Fruit fly (Drosophila melanogaster) whole organism, embryonic: Measurements from ENCODE around the gene CG14302.
A peak's percentile ranks its signal among the peaks of the same experiment; 100 is the strongest.

Experiments used
- Ada2b ChIP-seq: fragments of 200-800 bp; sonication (Bioruptor generic); IDR thresholded peaks from 2 replicates; pipeline ENCODE4 v1.3.6; 2022; ENCODE audit warnings: missing biosample characterization, missing genetic modification characterization
- Antp ChIP-seq: fragments of 200-800 bp; sonication (Bioruptor generic); optimal IDR thresholded peaks from 3 replicates; lab custom pipeline; 2016; ENCODE audit warnings: missing biosample characterization, missing genetic modification characterization
- BEAF-32 ChIP-seq: fragments of 200-800 bp; sonication (Bioruptor generic); optimal IDR thresholded peaks from 3 replicates; lab custom pipeline; 2017; ENCODE audit warnings: missing biosample characterization, missing genetic modification characterization, mild to moderate bottlenecking, moderate library complexity, missing genetic modification reagents
- Bdp1 ChIP-seq: fragments of 200-800 bp; sonication (Bioruptor generic); optimal IDR thresholded peaks from 3 replicates; lab custom pipeline; 2016; ENCODE audit warnings: missing biosample characterization, missing genetic modification characterization
- CG10321 ChIP-seq: fragments of 200-800 bp; sonication (Bioruptor generic); IDR thresholded peaks from 2 replicates; pipeline ENCODE4 v1.3.6; 2022; ENCODE audit warnings: missing biosample characterization, missing genetic modification characterization
- CG11723 ChIP-seq: fragments of 200-800 bp; sonication (Bioruptor generic); optimal IDR thresholded peaks from 2 replicates; lab custom pipeline; 2017; ENCODE audit warnings: missing biosample characterization, mild to moderate bottlenecking, missing genetic modification characterization
- CG12391 ChIP-seq: fragments of 200-800 bp; sonication (Bioruptor generic); optimal IDR thresholded peaks from 3 replicates; lab custom pipeline; 2018; ENCODE audit warnings: missing biosample characterization, mild to moderate bottlenecking, missing genetic modification characterization, moderate library complexity
- CG12942 ChIP-seq: fragments of 200-800 bp; sonication (Bioruptor generic); optimal IDR thresholded peaks from 3 replicates; lab custom pipeline; 2016; ENCODE audit warnings: missing biosample characterization, missing genetic modification characterization
- CG13894 ChIP-seq: fragments of 200-800 bp; sonication (Bioruptor generic); optimal IDR thresholded peaks from 3 replicates; lab custom pipeline; 2018; ENCODE audit warnings: missing biosample characterization, mild to moderate bottlenecking, missing genetic modification characterization, moderate library complexity
- CG15269 ChIP-seq: fragments of 200-800 bp; sonication (Bioruptor generic); optimal IDR thresholded peaks from 2 replicates; lab custom pipeline; 2018; ENCODE audit warnings: missing biosample characterization, mild to moderate bottlenecking, missing genetic modification characterization, moderate library complexity
- CG1529 ChIP-seq: fragments of 200-800 bp; sonication (Bioruptor generic); optimal IDR thresholded peaks from 3 replicates; lab custom pipeline; 2018; ENCODE audit warnings: missing biosample characterization, missing genetic modification characterization
- CG2116 ChIP-seq: fragments of 200-800 bp; sonication (Bioruptor generic); optimal IDR thresholded peaks from 3 replicates; lab custom pipeline; 2018; ENCODE audit warnings: missing biosample characterization, mild to moderate bottlenecking, missing genetic modification characterization
- CG32532 ChIP-seq: fragments of 200-800 bp; sonication (Bioruptor generic); IDR thresholded peaks from 2 replicates; pipeline ENCODE4 v1.3.6; 2022; ENCODE audit warnings: missing biosample characterization, missing genetic modification characterization
- CG33213 ChIP-seq: fragments of 200-800 bp; sonication (Bioruptor generic); optimal IDR thresholded peaks from 3 replicates; lab custom pipeline; 2016; ENCODE audit warnings: missing biosample characterization, missing genetic modification characterization
- CG42726 ChIP-seq: fragments of 200-800 bp; sonication (Bioruptor generic); IDR thresholded peaks from 2 replicates; pipeline ENCODE4 v1.3.6; 2022; ENCODE audit warnings: missing biosample characterization, missing genetic modification characterization; ENCODE audit not compliant: partially characterized antibody
- CG4328 ChIP-seq: fragments of 200-800 bp; sonication (Bioruptor generic); optimal IDR thresholded peaks from 3 replicates; lab custom pipeline; 2017; ENCODE audit warnings: missing biosample characterization, missing genetic modification reagents, missing genetic modification characterization
- CG6689 ChIP-seq: fragments of 200-800 bp; sonication (Bioruptor generic); IDR thresholded peaks from 2 replicates; pipeline ENCODE4 v1.3.6; 2022; ENCODE audit warnings: missing biosample characterization, missing genetic modification characterization
- CG7928 ChIP-seq: fragments of 200-800 bp; sonication (Bioruptor generic); optimal IDR thresholded peaks from 2 replicates; lab custom pipeline; 2017; ENCODE audit warnings: missing biosample characterization, mild to moderate bottlenecking, missing genetic modification characterization
- CG7987 ChIP-seq: fragments of 200-800 bp; sonication (Bioruptor generic); optimal IDR thresholded peaks from 2 replicates; lab custom pipeline; 2018; ENCODE audit warnings: missing biosample characterization, mild to moderate bottlenecking, missing genetic modification characterization, moderate library complexity
- CrebB ChIP-seq: fragments of 200-800 bp; sonication (Bioruptor generic); optimal IDR thresholded peaks from 3 replicates; lab custom pipeline; 2018; ENCODE audit warnings: missing biosample characterization, mild to moderate bottlenecking, missing genetic modification characterization
- Dp ChIP-seq: fragments of 200-800 bp; sonication (Bioruptor generic); optimal IDR thresholded peaks from 2 replicates; lab custom pipeline; 2018; ENCODE audit warnings: missing biosample characterization, mild to moderate bottlenecking, missing genetic modification characterization, moderate library complexity
- Gug ChIP-seq: fragments of 200-800 bp; sonication (Bioruptor generic); IDR thresholded peaks from 4 replicates; pipeline ENCODE4 v1.3.6; 2022; ENCODE audit warnings: missing biosample characterization, missing genetic modification characterization
- H15 ChIP-seq: fragments of 200-800 bp; sonication (Bioruptor generic); IDR thresholded peaks from 3 replicates; pipeline ENCODE4 v1.3.6; 2022; ENCODE audit warnings: missing biosample characterization, missing genetic modification characterization
- Hr51 ChIP-seq, 2 experiments: fragments of 200-800 bp; sonication (Bioruptor generic); optimal IDR thresholded peaks; 2 replicates in 1 of 2; 3 replicates in 1 of 2; lab custom pipeline; 2016 to 2018; ENCODE audit warnings: missing biosample characterization in 2 of 2, missing genetic modification characterization in 2 of 2, mild to moderate bottlenecking in 1 of 2, moderate library complexity in 1 of 2
- Kr ChIP-seq: fragments of 200-800 bp; sonication (Bioruptor generic); optimal IDR thresholded peaks from 2 replicates; lab custom pipeline; 2017; ENCODE audit warnings: missing biosample characterization, mild to moderate bottlenecking, missing genetic modification characterization
- Mrtf ChIP-seq: fragments of 200-800 bp; sonication (Bioruptor generic); IDR thresholded peaks from 3 replicates; pipeline ENCODE4 v1.3.6; 2022; ENCODE audit warnings: missing biosample characterization, missing genetic modification characterization
- NC2β ChIP-seq: fragments of 200-800 bp; sonication (Bioruptor generic); optimal IDR thresholded peaks from 2 replicates; lab custom pipeline; 2016; ENCODE audit warnings: missing biosample characterization, missing genetic modification characterization
- Ravus ChIP-seq: fragments of 200-800 bp; sonication (Bioruptor generic); IDR thresholded peaks from 2 replicates; pipeline ENCODE4 v1.3.6; 2022; ENCODE audit warnings: missing biosample characterization, missing genetic modification characterization
- YL-1 ChIP-seq: fragments of 200-800 bp; sonication (Bioruptor generic); optimal IDR thresholded peaks from 3 replicates; lab custom pipeline; 2017; ENCODE audit warnings: missing biosample characterization, mild to moderate bottlenecking, missing genetic modification characterization
- ab ChIP-seq: fragments of 200-800 bp; sonication (Bioruptor generic); optimal IDR thresholded peaks from 2 replicates; lab custom pipeline; 2016; ENCODE audit warnings: missing biosample characterization, missing genetic modification characterization
- bcd ChIP-seq: fragments of 200-800 bp; sonication (Bioruptor generic); optimal IDR thresholded peaks from 2 replicates; lab custom pipeline; 2017; ENCODE audit warnings: missing biosample characterization, mild to moderate bottlenecking, missing genetic modification characterization
- cad ChIP-seq: fragments of >200 bp; optimal IDR thresholded peaks from 2 replicates; lab custom pipeline; 2017; ENCODE audit warnings: missing biosample characterization, missing genetic modification characterization
- chn ChIP-seq: fragments of 200-800 bp; sonication (Bioruptor generic); optimal IDR thresholded peaks from 2 replicates; lab custom pipeline; 2016; ENCODE audit warnings: missing biosample characterization, missing genetic modification characterization
- corto ChIP-seq: fragments of 200-800 bp; sonication (Bioruptor generic); optimal IDR thresholded peaks from 2 replicates; lab custom pipeline; 2016; ENCODE audit warnings: missing biosample characterization, mild to moderate bottlenecking, missing genetic modification characterization, moderate library complexity
- crp ChIP-seq, 2 experiments: fragments of 200-800 bp; sonication (Bioruptor generic); optimal IDR thresholded peaks; 2 replicates in 1 of 2; 3 replicates in 1 of 2; lab custom pipeline; 2017; ENCODE audit warnings: missing biosample characterization in 2 of 2, missing genetic modification characterization in 2 of 2, mild to moderate bottlenecking in 1 of 2, moderate library complexity in 1 of 2
- dmrt99B ChIP-seq: fragments of 200-800 bp; sonication (Bioruptor generic); optimal IDR thresholded peaks from 2 replicates; lab custom pipeline; 2018; ENCODE audit warnings: missing biosample characterization, mild to moderate bottlenecking, missing genetic modification characterization, moderate library complexity
- dysf ChIP-seq: fragments of 200-800 bp; sonication (Bioruptor generic); IDR thresholded peaks from 3 replicates; pipeline ENCODE4 v1.3.6; 2022; ENCODE audit warnings: missing biosample characterization, missing genetic modification characterization
- esg ChIP-seq: fragments of 200-800 bp; sonication (Bioruptor generic); conservative IDR thresholded peaks from 2 replicates; pipeline ENCODE4 v1.3.6; 2022; ENCODE audit warnings: missing biosample characterization, missing genetic modification characterization
- eve ChIP-seq, 2 experiments: fragments of >200 bp; optimal IDR thresholded peaks; 2 replicates each; lab custom pipeline; 2017; ENCODE audit warnings: missing biosample characterization in 2 of 2, missing genetic modification characterization in 2 of 2
- fd102C ChIP-seq: fragments of 200-800 bp; sonication (Bioruptor generic); optimal IDR thresholded peaks from 2 replicates; lab custom pipeline; 2018; ENCODE audit warnings: missing biosample characterization, mild to moderate bottlenecking, missing genetic modification characterization, moderate library complexity
- fd3F ChIP-seq: fragments of 200-800 bp; sonication (Bioruptor generic); optimal IDR thresholded peaks from 2 replicates; lab custom pipeline; 2018; ENCODE audit warnings: missing biosample characterization, mild to moderate bottlenecking, missing genetic modification characterization, moderate library complexity
- gcm2 ChIP-seq: fragments of 200-800 bp; sonication (Bioruptor generic); optimal IDR thresholded peaks from 2 replicates; lab custom pipeline; 2016; ENCODE audit warnings: missing biosample characterization, missing genetic modification characterization
- gsb-n ChIP-seq: fragments of 200-800 bp; sonication (Bioruptor generic); optimal IDR thresholded peaks from 3 replicates; lab custom pipeline; 2018; ENCODE audit warnings: missing biosample characterization, mild to moderate bottlenecking, missing genetic modification characterization
- her ChIP-seq: fragments of 200-800 bp; sonication (Bioruptor generic); optimal IDR thresholded peaks from 2 replicates; lab custom pipeline; 2016; ENCODE audit warnings: missing biosample characterization, missing genetic modification characterization
- nerfin-2 ChIP-seq: fragments of 200-800 bp; sonication (Bioruptor generic); IDR thresholded peaks from 2 replicates; pipeline ENCODE4 v1.3.6; 2022; ENCODE audit warnings: missing biosample characterization, missing genetic modification characterization; ENCODE audit not compliant: partially characterized antibody
- psq ChIP-seq: fragments of 200-800 bp; sonication (Bioruptor generic); optimal IDR thresholded peaks from 2 replicates; lab custom pipeline; 2017; ENCODE audit warnings: missing biosample characterization, missing genetic modification characterization
- repo ChIP-seq: fragments of 200-800 bp; sonication (Bioruptor generic); optimal IDR thresholded peaks from 2 replicates; lab custom pipeline; 2016; ENCODE audit warnings: missing biosample characterization, missing genetic modification characterization
- sob ChIP-seq: fragments of 200-800 bp; sonication (Bioruptor generic); IDR thresholded peaks from 2 replicates; pipeline ENCODE4 v1.3.6; 2022; ENCODE audit warnings: missing biosample characterization, missing genetic modification characterization
- unpg ChIP-seq: fragments of 200-800 bp; sonication (Bioruptor generic); optimal IDR thresholded peaks from 3 replicates; lab custom pipeline; 2018; ENCODE audit warnings: missing biosample characterization, mild to moderate bottlenecking, missing genetic modification characterization, moderate library complexity
- wor ChIP-seq: fragments of 200-800 bp; sonication (Bioruptor generic); IDR thresholded peaks from 2 replicates; pipeline ENCODE4 v1.3.6; 2022; ENCODE audit warnings: missing biosample characterization, missing genetic modification characterization

Gene CG14302

DNA sequence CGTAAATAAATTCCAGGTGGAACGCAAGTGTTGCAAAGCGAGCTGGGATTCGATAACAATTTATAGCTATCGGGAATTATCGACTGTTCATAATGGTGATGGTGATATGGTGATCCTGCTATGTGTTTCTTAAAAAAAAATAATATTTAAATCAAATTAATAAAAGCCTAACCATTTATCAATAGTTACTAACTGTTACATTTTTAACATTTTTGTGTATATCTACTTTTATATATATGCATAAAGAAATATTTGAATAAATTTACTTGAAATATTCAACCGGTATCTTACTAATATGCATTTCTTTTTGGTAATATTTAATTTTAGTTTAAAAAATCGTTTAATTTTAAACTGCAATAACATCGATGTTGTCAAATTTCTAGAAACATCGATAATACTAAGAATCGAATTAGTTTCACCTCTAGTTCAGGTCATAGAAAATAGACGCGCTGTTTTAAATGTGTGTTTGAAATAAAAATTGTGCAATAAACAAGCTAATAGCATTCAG is 13.5 kb downstream of the CG14302 start, which contains the start of the genes PGS1 and gwl (continued):
- TF ChIP-seq Antp (GFP tag; lab: Kevin White, UChicago) (peak; percentile 13), CG33213 (GFP tag; lab: Kevin White, UChicago) (no peak), her (GFP tag; lab: Kevin White, UChicago) (no peak), YL-1 (GFP tag; lab: Kevin White, UChicago) (no peak), Kr (GFP tag; lab: Kevin White, UChicago) (no peak), bcd (GFP tag; lab: Kevin White, UChicago) (peak; percentile 68), CG2116 (peak; percentile 80), Hr51 (GFP tag; optimal IDR thresholded peaks at IDR 0.05; lab: Kevin White, UChicago) (peak in 1 of 2 experiments; percentile 6), CG13894 (tag; lab: Kevin White, UChicago) (no peak), CG4328 (peak; percentile 52), Ravus (GFP tag; lab: Robert Waterston, UW) (peak; percentile 28; the same call in 1 of the 2 replicates), CG42726 (GFP tag; lab: Robert Waterston, UW) (no peak), psq (GFP tag; lab: Kevin White, UChicago) (peak; percentile 61), eve (GFP tag; optimal IDR thresholded peaks at IDR 0.05; lab: Kevin White, UChicago) (no peak), dysf (GFP tag; lab: Robert Waterston, UW) (peak; percentile 85), wor (GFP tag; lab: Robert Waterston, UW) (peak; percentile 66), chn (peak; percentile 16), gcm2 (GFP tag; lab: Kevin White, UChicago) (no peak), CG7928 (no peak), dmrt99B (tag; lab: Kevin White, UChicago) (no peak), ab (GFP tag; lab: Kevin White, UChicago) (no peak), BEAF-32 (GFP tag; lab: Kevin White, UChicago) (peak; percentile 72), CG12391 (tag; lab: Kevin White, UChicago) (peak; percentile 87), unpg (GFP tag; lab: Kevin White, UChicago) (no peak), repo (GFP tag; lab: Kevin White, UChicago) (no peak), CG32532 (peak; percentile 87), H15 (GFP tag; lab: Robert Waterston, UW) (peak; percentile 59; the same call in 1 of the 3 replicates), fd102C (GFP tag; lab: Kevin White, UChicago) (no peak), corto (no peak), cad (GFP tag; lab: Kevin White, UChicago) (no peak), CG10321 (GFP tag; lab: Robert Waterston, UW) (no peak), sob (peak; percentile 84), Ada2b (GFP tag; lab: Robert Waterston, UW) (peak; percentile 63; the same call in 1 of the 2 replicates), esg (GFP tag; lab: Robert Waterston, UW) (peak; percentile 84), Dp (peak; percentile 76), fd3F (peak; percentile 69), CrebB (tag; lab: Kevin White, UChicago) (no peak), NC2β (GFP tag; lab: Kevin White, UChicago) (no peak), CG12942 (GFP tag; lab: Kevin White, UChicago) (peak; percentile 74), CG7987 (GFP tag; lab: Kevin White, UChicago) (no peak), nerfin-2 (no peak), CG11723 (GFP tag; lab: Kevin White, UChicago) (no peak), Bdp1 (GFP tag; lab: Kevin White, UChicago) (no peak), CG15269 (tag; lab: Kevin White, UChicago) (peak; percentile 75), Mrtf (GFP tag; lab: Robert Waterston, UW) (peak; percentile 52; the same call in 1 of the 3 replicates), CG6689 (GFP tag; lab: Robert Waterston, UW) (peak; percentile 88), CG1529 (GFP tag; lab: Kevin White, UChicago) (no peak), crp (GFP tag; optimal IDR thresholded peaks at IDR 0.05; lab: Kevin White, UChicago) (peak in 1 of 2 experiments; percentile 50), gsb-n (no peak), Gug (GFP tag; lab: Robert Waterston, UW) (peak; percentile 49; the same call in 2 of the 4 replicates)
